Worm (Caenorhabditis elegans) whole organism, early embryonic: ENCODE data around the gene M163.1.

Experiments
- F13C5.2 ChIP-seq: sonication (generic microtip); optimal IDR thresholded peaks from 2 replicates; lab custom pipeline; 2017; ENCODE audit warnings: mild to moderate bottlenecking, missing genetic modification characterization, inconsistent platforms, missing compliant biosample characterization
- aly-1 ChIP-seq: sonication (generic microtip); optimal IDR thresholded peaks from 2 replicates; lab custom pipeline; 2016; ENCODE audit warnings: missing genetic modification characterization, missing compliant biosample characterization
- ama-1 ChIP-seq: fragments of 150-350 bp; optimal IDR thresholded peaks from 2 replicates; lab custom pipeline; 2014
- ceh-36 ChIP-seq: sonication (generic microtip); optimal IDR thresholded peaks from 2 replicates; lab custom pipeline; 2016; ENCODE audit warnings: missing genetic modification characterization, inconsistent platforms, missing compliant biosample characterization
- ets-7 ChIP-seq: sonication (generic microtip); optimal IDR thresholded peaks from 2 replicates; lab custom pipeline; 2016; ENCODE audit warnings: missing genotype, missing genetic modification characterization, missing compliant biosample characterization
- flt-1 ChIP-seq: fragments of 200-800 bp; sonication (Bioruptor generic); IDR thresholded peaks from 2 replicates; pipeline ENCODE4 v1.3.6; 2022; ENCODE audit warnings: missing genetic modification characterization, missing compliant biosample characterization
- hmg-4 ChIP-seq: fragments of 200-800 bp; sonication (Bioruptor generic); optimal IDR thresholded peaks from 2 replicates; lab custom pipeline; 2018; ENCODE audit warnings: mild to moderate bottlenecking, missing genetic modification characterization, missing compliant biosample characterization
- hnd-1 ChIP-seq: sonication (generic microtip); optimal IDR thresholded peaks from 2 replicates; lab custom pipeline; 2016; ENCODE audit warnings: missing genetic modification characterization, missing compliant biosample characterization
- sea-1 ChIP-seq: fragments of 200-800 bp; sonication (Bioruptor generic); conservative IDR thresholded peaks from 2 replicates; pipeline ENCODE4 v1.3.6; 2022; ENCODE audit warnings: missing genetic modification characterization, missing compliant biosample characterization
- tbx-37 ChIP-seq: fragments of 200-800 bp; sonication (Bioruptor generic); conservative IDR thresholded peaks from 2 replicates; pipeline ENCODE4 v1.3.6; 2022; ENCODE audit warnings: missing genetic modification reagents, missing genetic modification characterization, missing compliant biosample characterization
- tra-4 ChIP-seq: sonication (generic microtip); optimal IDR thresholded peaks from 2 replicates; lab custom pipeline; 2017; ENCODE audit warnings: missing genetic modification characterization, missing compliant biosample characterization

DNA sequence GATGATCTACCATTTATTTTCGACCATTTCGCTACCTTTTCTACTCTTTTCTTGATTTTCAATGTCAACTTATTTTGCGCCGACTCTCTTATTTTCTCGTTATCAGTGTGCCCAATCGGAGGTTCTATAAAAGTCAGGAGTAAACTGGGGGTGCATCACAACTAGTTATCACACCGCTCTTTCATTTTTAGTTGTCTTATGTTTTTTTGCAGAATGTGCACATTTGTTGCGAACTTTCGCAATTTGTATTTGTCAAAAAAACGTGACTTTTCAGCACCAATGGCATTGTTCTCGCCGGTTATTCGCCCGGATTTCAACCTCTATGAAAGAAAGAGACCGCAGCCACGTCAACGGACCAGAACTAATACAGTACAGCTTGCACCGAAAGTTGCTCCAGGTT, 34.0 kb upstream of the M163.1 start:
- TF ChIP-seq hmg-4 (no peak), flt-1 (GFP tag; lab: Robert Waterston, UW) (no peak), aly-1 (tag; lab: Kevin White, UChicago) (no peak), ets-7 (tag; lab: Kevin White, UChicago) (no peak), hnd-1 (tag; lab: Kevin White, UChicago) (no peak), ama-1 (lab: Kevin White, UChicago) (no peak), ceh-36 (no peak), sea-1 (no peak), tra-4 (tag; lab: Kevin White, UChicago) (no peak), tbx-37 (GFP tag; lab: Robert Waterston, UW) (no peak), F13C5.2 (tag; lab: Kevin White, UChicago) (no peak)
